Worm (Caenorhabditis elegans) whole organism, L3 larva: ENCODE measurements around the gene H43I07.4.

Experiments used
- aly-2 ChIP-seq: fragments of 150-350 bp; optimal IDR thresholded peaks from 2 replicates; lab custom pipeline; 2014; ENCODE audit warnings: missing biosample characterization, missing genetic modification characterization
- fkh-10 ChIP-seq: sonication (generic microtip); optimal IDR thresholded peaks from 2 replicates; lab custom pipeline; 2017; ENCODE audit warnings: missing biosample characterization, missing genetic modification reagents, missing genetic modification characterization
- nhr-11 ChIP-seq: fragments of 150-350 bp; optimal IDR thresholded peaks from 2 replicates; lab custom pipeline; 2014; ENCODE audit warnings: missing biosample characterization, missing genetic modification characterization
- nhr-12 ChIP-seq: fragments of 150-350 bp; optimal IDR thresholded peaks from 2 replicates; lab custom pipeline; 2014; ENCODE audit warnings: missing biosample characterization, missing genetic modification characterization
- nhr-237 ChIP-seq: fragments of 150-350 bp; optimal IDR thresholded peaks from 2 replicates; lab custom pipeline; 2014; ENCODE audit warnings: missing biosample characterization, missing genetic modification characterization
- nhr-28 ChIP-seq: fragments of 150-350 bp; optimal IDR thresholded peaks from 2 replicates; lab custom pipeline; 2014; ENCODE audit warnings: missing biosample characterization, missing genetic modification characterization
- snpc-4 ChIP-seq: fragments of 150-350 bp; optimal IDR thresholded peaks from 2 replicates; lab custom pipeline; 2014; ENCODE audit warnings: missing biosample characterization, missing genetic modification characterization
- unc-39 ChIP-seq: sonication (generic microtip); optimal IDR thresholded peaks from 4 replicates; lab custom pipeline; 2017; ENCODE audit warnings: missing biosample characterization, missing genetic modification characterization
- zag-1 ChIP-seq: fragments of 150-350 bp; optimal IDR thresholded peaks from 2 replicates; lab custom pipeline; 2014; ENCODE audit warnings: missing biosample characterization, missing genetic modification characterization
- ztf-4 ChIP-seq: fragments of 150-350 bp; optimal IDR thresholded peaks from 2 replicates; lab custom pipeline; 2014; ENCODE audit warnings: missing biosample characterization, missing genetic modification characterization

ce11 chrV:4181727-4182126 is 34.2 kb upstream of the H43I07.4 start:
- TF ChIP-seq aly-2 (tag; lab: Kevin White, UChicago) (no peak), unc-39 (tag; lab: Kevin White, UChicago) (no peak), nhr-28 (no peak), snpc-4 (tag; lab: Kevin White, UChicago) (no peak), nhr-11 (tag; lab: Kevin White, UChicago) (no peak), zag-1 (no peak), ztf-4 (no peak), nhr-237 (tag; lab: Kevin White, UChicago) (no peak), nhr-12 (tag; lab: Kevin White, UChicago) (no peak), fkh-10 (GFP tag; lab: Kevin White, UChicago) (no peak)
